Fruit fly (Drosophila melanogaster): ENCODE data around the gene PMP34.

DNA sequence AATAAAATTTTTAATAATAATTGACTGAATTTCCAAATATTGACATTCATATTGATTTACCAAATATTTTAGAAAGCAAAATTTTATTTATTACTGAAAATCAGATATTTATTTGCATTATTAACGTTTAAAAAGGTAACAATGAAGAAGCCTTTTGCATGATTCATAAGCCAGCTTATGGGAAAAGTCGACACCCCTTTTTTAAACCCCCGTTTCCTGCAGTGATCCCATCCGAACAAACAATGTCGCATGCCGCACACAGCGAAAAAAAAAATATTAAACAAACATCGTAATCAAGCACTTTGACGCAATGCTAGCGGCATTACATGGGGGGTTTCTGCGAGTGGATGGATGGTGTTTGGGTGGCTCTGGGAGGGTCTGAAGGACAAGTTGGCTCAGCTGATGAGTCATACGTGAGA is 35.1 kb downstream of the PMP34 start:
- TF ChIP-seq Hr78 (GFP tag; optimal IDR thresholded peaks at IDR 0.05) (no peak), usp (GFP tag; optimal IDR thresholded peaks at IDR 0.05) (no peak), psq (GFP tag; optimal IDR thresholded peaks at IDR 0.05) (peak; percentile 31), h (GFP tag; optimal IDR thresholded peaks at IDR 0.05) (peak; percentile 54), Sp1 (GFP tag; optimal IDR thresholded peaks at IDR 0.05) (peak; percentile 13), Dfd (GFP tag; optimal IDR thresholded peaks at IDR 0.05) (no peak), N (GFP tag; optimal IDR thresholded peaks at IDR 0.05) (no peak)

Data from whole organism, wandering third instar larva.